Fruit fly (Drosophila melanogaster) ovary, adult (tissue): Measurements from ENCODE around the gene CG33217.

Experiments used
- CG17801 ChIP-seq: fragments of 200-800 bp; optimal IDR thresholded peaks from 2 replicates; lab custom pipeline; 2019; ENCODE audit warnings: missing biosample characterization, mild to moderate bottlenecking, missing genetic modification characterization, moderate library complexity; ENCODE audit not compliant: partially characterized antibody

CG33217 gene

DNA sequence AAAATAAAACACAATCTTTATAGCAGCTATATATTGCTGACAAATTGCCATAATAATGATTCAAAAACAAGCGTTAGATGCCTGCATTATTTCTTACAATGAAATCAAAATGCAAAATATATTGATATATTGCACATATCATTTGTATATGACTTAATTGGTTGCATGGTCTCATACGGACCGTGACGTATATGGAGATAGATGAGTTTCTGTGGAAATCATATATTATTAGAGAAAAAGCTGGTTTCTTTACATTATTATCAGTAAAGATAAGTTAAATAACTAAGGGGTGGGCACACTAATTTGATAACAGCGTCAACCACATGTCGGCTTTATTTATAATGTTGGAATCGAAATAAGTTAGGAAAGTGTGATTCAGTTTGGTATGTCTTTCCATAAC lies at the start of gene CG33217:
Gene CG33217 (plus strand): TSS at position 290 of the 400 bp plus-strand sequence.
- TF ChIP-seq CG17801 = no peak

DNA sequence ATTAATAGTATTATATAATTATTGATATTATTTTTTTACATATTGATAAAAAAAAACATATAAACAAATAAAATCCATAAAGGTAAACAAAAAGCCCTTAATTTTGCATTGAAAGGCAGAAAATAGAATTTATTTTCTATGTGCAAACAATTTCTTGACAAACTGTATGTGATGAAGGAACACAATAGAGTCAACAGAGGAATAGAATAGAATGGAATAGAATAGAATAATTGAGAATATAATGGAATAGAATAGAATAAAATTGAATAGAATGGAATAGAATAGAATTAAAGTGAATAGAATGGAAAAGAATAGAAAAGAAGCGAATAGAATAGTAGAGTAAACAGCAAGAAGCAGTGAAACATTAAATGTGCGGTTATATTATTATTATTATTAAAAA lies 44.6 kb upstream of the CG33217 start:
- no peak for TF ChIP-seq CG17801

DNA sequence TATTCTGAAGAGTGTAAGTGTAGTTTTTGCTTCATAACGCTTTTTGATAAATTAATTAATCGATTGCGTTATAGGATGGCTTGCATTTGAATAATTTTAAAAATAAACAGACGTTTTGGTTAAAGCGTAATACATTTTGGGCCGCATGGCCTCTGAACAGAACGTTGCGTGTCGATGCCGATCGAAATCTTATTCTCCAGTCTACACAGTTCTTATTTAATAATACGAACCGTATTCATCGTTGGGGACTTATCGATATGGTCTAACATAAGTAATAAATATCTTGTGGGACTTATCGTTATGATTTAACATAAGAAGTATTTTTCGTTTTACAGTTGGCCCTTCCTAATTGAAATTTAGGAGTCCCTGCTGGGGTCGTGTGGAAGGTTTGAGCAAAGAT lies 36.9 kb upstream of the CG33217 start:
- TF ChIP-seq CG17801 = no peak

DNA sequence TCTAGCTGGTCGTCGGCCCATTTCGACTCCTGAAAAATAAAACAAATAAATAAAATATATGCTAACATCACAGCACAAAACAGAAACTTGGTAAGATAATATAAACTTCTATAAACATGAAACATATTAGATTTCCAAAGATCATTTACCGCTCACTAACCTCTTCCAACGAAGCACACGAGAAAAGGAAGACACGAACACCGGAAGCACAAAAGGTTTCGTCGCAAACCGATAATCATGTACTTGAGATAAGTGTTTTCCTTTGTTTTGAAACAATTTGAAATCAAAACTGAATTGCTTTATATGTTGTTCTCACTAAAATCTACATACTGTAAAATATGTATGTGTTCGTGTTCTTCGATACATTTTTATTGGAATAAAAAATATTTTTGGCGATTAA lies 30.5 kb upstream of the CG33217 start, which contains the start of gene RpL10:
Gene RpL10 (minus strand): TSS at position 195 of the 400 bp plus-strand sequence.
- TF ChIP-seq CG17801 = peak; percentile 77

DNA sequence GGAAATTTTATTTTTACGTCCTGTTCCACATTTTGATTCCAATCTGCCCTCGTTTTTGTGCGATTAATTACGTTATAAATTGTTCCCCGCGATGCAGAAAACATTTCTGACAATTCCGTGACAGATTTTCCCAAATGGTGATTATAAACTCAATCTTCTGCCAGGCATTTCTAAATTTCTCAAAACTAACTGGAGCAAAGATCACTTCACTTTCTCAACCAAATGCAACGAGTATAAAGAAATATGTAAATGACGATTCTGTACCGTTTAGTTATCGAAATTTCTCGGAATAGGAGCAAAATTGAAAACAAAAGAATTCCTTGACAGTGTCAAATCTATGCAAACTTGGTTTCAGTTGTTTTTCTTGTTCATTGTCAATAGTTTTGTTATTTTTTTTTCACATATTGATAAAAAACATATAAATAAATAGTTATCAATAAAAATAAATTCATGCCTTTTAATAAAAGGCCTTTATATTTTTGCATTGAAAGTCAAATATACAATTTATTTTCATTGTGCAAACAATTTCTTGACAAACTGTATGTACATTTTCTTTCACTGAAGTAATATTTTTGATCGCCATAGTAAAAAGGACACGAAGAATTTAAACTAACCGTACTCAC lies 28.9 kb upstream of the CG33217 start, which contains the start of gene CkIIalpha:
Gene CkIIalpha (plus strand): TSS at position 270 of the 623 bp plus-strand sequence.
- TF ChIP-seq CG17801 = no peak

DNA sequence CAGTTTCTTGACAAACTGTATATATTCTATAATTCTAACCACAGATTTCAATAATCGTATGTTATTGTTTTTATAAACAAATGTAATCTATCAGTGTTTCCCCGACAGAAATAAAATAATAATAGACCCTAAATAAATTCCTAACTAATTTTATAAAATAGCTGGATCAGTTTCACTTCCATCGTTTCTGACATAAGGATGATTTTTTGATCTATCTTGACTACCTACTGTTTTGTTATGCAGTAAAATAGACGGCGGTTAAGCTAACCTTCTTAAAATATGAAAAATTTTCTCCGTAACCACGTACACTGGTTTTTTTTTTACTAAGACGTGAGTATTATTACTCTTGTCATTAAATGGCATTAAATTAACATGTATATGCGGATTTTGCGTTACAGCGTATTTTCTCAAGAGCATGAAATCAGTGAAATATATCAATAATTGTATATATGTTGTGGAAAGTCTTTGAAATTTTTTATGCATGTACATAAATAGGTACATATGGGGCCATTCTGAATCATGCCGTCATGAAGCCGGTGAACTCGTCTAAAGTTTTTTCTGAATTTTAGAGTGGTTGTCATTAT lies 26.3 kb upstream of the CG33217 start:
- no peak for TF ChIP-seq CG17801

DNA sequence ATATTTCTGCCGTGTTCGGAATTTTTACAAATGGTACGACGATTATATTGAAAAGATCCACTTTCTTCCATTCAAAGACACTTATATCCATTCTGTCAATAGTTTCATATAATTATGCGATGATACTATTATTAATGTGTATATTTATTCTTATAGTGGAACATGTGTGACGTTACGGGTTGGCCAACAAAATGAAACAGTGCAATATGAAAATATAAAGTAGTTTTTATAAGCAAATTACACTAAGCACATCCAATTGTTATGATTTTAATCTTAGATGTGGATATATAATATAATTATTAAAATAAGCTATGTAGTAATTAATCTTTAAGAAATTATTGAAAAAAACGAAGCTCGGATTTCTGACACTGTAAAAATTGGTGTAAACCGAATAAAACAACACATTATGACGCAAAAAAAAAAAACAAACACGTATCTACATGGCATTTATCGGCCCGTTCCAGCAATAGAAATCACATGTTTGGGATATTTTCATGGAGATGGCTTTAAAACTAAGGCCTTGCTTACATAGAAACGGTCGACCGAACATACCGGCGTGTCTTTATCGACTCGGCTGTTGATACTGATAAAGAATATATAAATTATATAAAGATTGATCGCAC lies 24.6 kb downstream of the CG33217 start, which contains the start of gene Vps11:
Gene Vps11 (minus strand): TSS at position 203 of the 623 bp plus-strand sequence.
- TF ChIP-seq CG17801 = no peak

DNA sequence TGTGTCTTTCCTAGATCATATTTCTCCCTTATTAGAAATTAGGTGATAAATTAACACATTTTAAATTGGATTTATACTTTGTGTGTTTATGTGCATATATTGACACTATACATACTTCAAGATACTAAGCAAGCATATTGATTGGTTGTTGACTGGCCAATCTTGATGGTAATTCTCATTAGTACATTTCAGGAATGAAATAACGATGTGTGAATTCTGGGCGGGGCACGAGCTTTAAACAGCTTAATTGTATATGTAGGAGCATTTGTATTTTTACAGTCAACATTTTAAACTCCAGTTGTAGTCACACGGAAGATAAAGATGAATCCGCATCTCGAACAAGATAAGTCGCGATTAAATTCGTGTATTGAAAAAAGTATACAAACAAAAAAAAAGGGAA lies 48.3 kb downstream of the CG33217 start, which contains the start of gene CG34031:
Gene CG34031 (plus strand): TSS at position 301 of the 400 bp plus-strand sequence.
- no peak for TF ChIP-seq CG17801
